Fruit fly (Drosophila melanogaster) whole organism, embryonic: Measurements from ENCODE around the gene CG34454.

ENCODE experiments used
- ATbp ChIP-seq: fragments of 200-800 bp; sonication (Bioruptor generic); optimal IDR thresholded peaks from 2 replicates; lab custom pipeline; 2017; ENCODE audit warnings: missing biosample characterization, mild to moderate bottlenecking, missing genetic modification characterization, missing genetic modification reagents
- CG13775 ChIP-seq: fragments of 200-800 bp; sonication (Bioruptor generic); optimal IDR thresholded peaks from 3 replicates; lab custom pipeline; 2017; ENCODE audit warnings: missing biosample characterization, mild to moderate bottlenecking, missing genetic modification characterization
- CG14710 ChIP-seq: fragments of 200-800 bp; sonication (Bioruptor generic); optimal IDR thresholded peaks from 3 replicates; lab custom pipeline; 2019; ENCODE audit warnings: missing biosample characterization, mild to moderate bottlenecking, missing genetic modification characterization, moderate library complexity
- CG14965 ChIP-seq: fragments of 200-800 bp; sonication (Bioruptor generic); optimal IDR thresholded peaks from 2 replicates; lab custom pipeline; 2016; ENCODE audit warnings: missing biosample characterization, missing genetic modification characterization, borderline replicate concordance
- CG2116 ChIP-seq: fragments of 200-800 bp; sonication (Bioruptor generic); optimal IDR thresholded peaks from 3 replicates; lab custom pipeline; 2018; ENCODE audit warnings: missing biosample characterization, mild to moderate bottlenecking, missing genetic modification characterization
- CG30403 ChIP-seq: fragments of 200-800 bp; sonication (Bioruptor generic); optimal IDR thresholded peaks from 3 replicates; lab custom pipeline; 2016; ENCODE audit warnings: missing biosample characterization, missing genetic modification characterization
- CG3065 ChIP-seq: fragments of 200-800 bp; sonication (Bioruptor generic); optimal IDR thresholded peaks from 2 replicates; lab custom pipeline; 2016; ENCODE audit warnings: missing biosample characterization, missing genetic modification characterization
- CG34224 ChIP-seq: fragments of 200-800 bp; sonication (Bioruptor generic); IDR thresholded peaks from 3 replicates; pipeline ENCODE4 v1.3.6; 2022; ENCODE audit warnings: missing biosample characterization, missing genetic modification characterization; ENCODE audit not compliant: partially characterized antibody
- CG34376 ChIP-seq: fragments of 200-800 bp; sonication (Bioruptor generic); optimal IDR thresholded peaks from 2 replicates; lab custom pipeline; 2018; ENCODE audit warnings: missing biosample characterization, mild to moderate bottlenecking, missing genetic modification characterization
- CG3838 ChIP-seq: fragments of 200-800 bp; sonication (Bioruptor generic); optimal IDR thresholded peaks from 3 replicates; lab custom pipeline; 2016; ENCODE audit warnings: missing biosample characterization, missing genetic modification characterization
- CG3995 ChIP-seq: fragments of 200-800 bp; sonication (Bioruptor generic); optimal IDR thresholded peaks from 3 replicates; lab custom pipeline; 2016; ENCODE audit warnings: missing biosample characterization, missing genetic modification characterization
- CG6683 ChIP-seq: fragments of 200-800 bp; sonication (Bioruptor generic); optimal IDR thresholded peaks from 2 replicates; lab custom pipeline; 2017; ENCODE audit warnings: missing biosample characterization, mild to moderate bottlenecking, missing genetic modification characterization, missing genetic modification reagents
- CG6765 ChIP-seq: fragments of 200-800 bp; sonication (Bioruptor generic); optimal IDR thresholded peaks from 3 replicates; lab custom pipeline; 2017; ENCODE audit warnings: missing biosample characterization, mild to moderate bottlenecking, missing genetic modification characterization
- CG7357 ChIP-seq: fragments of 200-800 bp; sonication (Bioruptor generic); IDR thresholded peaks from 3 replicates; pipeline ENCODE4 v1.3.6; 2022; ENCODE audit warnings: missing biosample characterization, missing genetic modification characterization
- CG7963 ChIP-seq: fragments of 200-800 bp; sonication (Bioruptor generic); IDR thresholded peaks from 3 replicates; pipeline ENCODE4 v1.3.6; 2022; ENCODE audit warnings: missing biosample characterization, missing genetic modification characterization; ENCODE audit not compliant: partially characterized antibody
- CG8281 ChIP-seq: fragments of 200-800 bp; sonication (Bioruptor generic); optimal IDR thresholded peaks from 2 replicates; lab custom pipeline; 2018; ENCODE audit warnings: missing biosample characterization, mild to moderate bottlenecking, missing genetic modification characterization, moderate library complexity
- Dip3 ChIP-seq: fragments of 200-800 bp; sonication (Bioruptor generic); optimal IDR thresholded peaks from 3 replicates; lab custom pipeline; 2016; ENCODE audit warnings: missing biosample characterization, missing genetic modification characterization
- Dll ChIP-seq: fragments of 200-800 bp; sonication (Bioruptor generic); IDR thresholded peaks from 4 replicates; pipeline ENCODE4 v1.3.6; 2022; ENCODE audit warnings: missing biosample characterization, missing genetic modification characterization; ENCODE audit not compliant: partially characterized antibody
- H15 ChIP-seq: fragments of 200-800 bp; sonication (Bioruptor generic); IDR thresholded peaks from 3 replicates; pipeline ENCODE4 v1.3.6; 2022; ENCODE audit warnings: missing biosample characterization, missing genetic modification characterization
- Hr51 ChIP-seq, 2 experiments: fragments of 200-800 bp; sonication (Bioruptor generic); optimal IDR thresholded peaks; 2 replicates in 1 of 2; 3 replicates in 1 of 2; lab custom pipeline; 2016 to 2018; ENCODE audit warnings: missing biosample characterization in 2 of 2, missing genetic modification characterization in 2 of 2, mild to moderate bottlenecking in 1 of 2, moderate library complexity in 1 of 2
- MBD-R2 ChIP-seq: fragments of 200-800 bp; sonication (Bioruptor generic); IDR thresholded peaks from 2 replicates; pipeline ENCODE4 v1.3.6; 2022; ENCODE audit warnings: missing biosample characterization, missing genetic modification characterization
- Med ChIP-seq: fragments of 200-800 bp; sonication (Bioruptor generic); peaks from one replicate; lab custom pipeline; 2016; ENCODE audit warnings: missing biosample characterization, missing genetic modification characterization, mild to moderate bottlenecking, inconsistent platforms, moderate library complexity
- Sin3A ChIP-seq: fragments of >200 bp; optimal IDR thresholded peaks from 2 replicates; lab custom pipeline; 2018
- Tbp ChIP-seq: fragments of >200 bp; optimal IDR thresholded peaks from 2 replicates; lab custom pipeline; 2018; ENCODE audit warnings: missing biosample characterization, missing genetic modification characterization
- Xrp1 ChIP-seq: fragments of 200-800 bp; sonication (Bioruptor generic); IDR thresholded peaks from 2 replicates; pipeline ENCODE4 v1.3.6; 2022; ENCODE audit warnings: missing biosample characterization, missing genetic modification characterization
- ab ChIP-seq: fragments of 200-800 bp; sonication (Bioruptor generic); optimal IDR thresholded peaks from 2 replicates; lab custom pipeline; 2016; ENCODE audit warnings: missing biosample characterization, missing genetic modification characterization
- amos ChIP-seq: fragments of 200-800 bp; sonication (Bioruptor generic); IDR thresholded peaks from 2 replicates; pipeline ENCODE4 v1.3.6; 2022; ENCODE audit warnings: missing biosample characterization, missing genetic modification characterization; ENCODE audit not compliant: partially characterized antibody
- caup ChIP-seq: fragments of 200-800 bp; sonication (Bioruptor generic); optimal IDR thresholded peaks from 3 replicates; lab custom pipeline; 2017; ENCODE audit warnings: missing biosample characterization, mild to moderate bottlenecking, missing genetic modification characterization, moderate library complexity; ENCODE audit not compliant: severe bottlenecking
- esg ChIP-seq: fragments of 200-800 bp; sonication (Bioruptor generic); conservative IDR thresholded peaks from 2 replicates; pipeline ENCODE4 v1.3.6; 2022; ENCODE audit warnings: missing biosample characterization, missing genetic modification characterization
- exex ChIP-seq: fragments of 200-800 bp; sonication (Bioruptor generic); optimal IDR thresholded peaks from 4 replicates; lab custom pipeline; 2018; ENCODE audit warnings: missing biosample characterization, mild to moderate bottlenecking, missing genetic modification characterization, moderate library complexity
- gcm ChIP-seq: fragments of 200-800 bp; sonication (Bioruptor generic); optimal IDR thresholded peaks from 2 replicates; lab custom pipeline; 2019; ENCODE audit warnings: missing biosample characterization, mild to moderate bottlenecking, missing genetic modification characterization, moderate library complexity
- gt ChIP-seq: fragments of 200-800 bp; sonication (Bioruptor generic); IDR thresholded peaks from 2 replicates; pipeline ENCODE4 v1.3.6; 2022; ENCODE audit warnings: missing biosample characterization, missing genetic modification characterization
- lov ChIP-seq, 2 experiments: fragments of 200-800 bp in 1 of 2; fragments of >200 bp in 1 of 2; sonication (Bioruptor generic) in 1 of 2; IDR thresholded peaks in 1 of 2; optimal IDR thresholded peaks in 1 of 2; 2 replicates in 1 of 2; 3 replicates in 1 of 2; pipeline versions ENCODE4 v1.3.6 to Lab custom; 2017 to 2022; ENCODE audit warnings: missing biosample characterization in 1 of 2, missing genetic modification characterization in 1 of 2
- nau ChIP-seq: fragments of 200-800 bp; sonication (Bioruptor generic); optimal IDR thresholded peaks from 3 replicates; lab custom pipeline; 2017; ENCODE audit warnings: missing biosample characterization, mild to moderate bottlenecking, missing genetic modification characterization, missing genetic modification reagents
- pan ChIP-seq, 4 experiments: fragments of >200 bp in 3 of 4; fragments of 200-800 bp in 1 of 4; sonication (Bioruptor generic) in 1 of 4; optimal IDR thresholded peaks in 3 of 4; IDR thresholded peaks in 1 of 4; 2 replicates each; pipeline versions ENCODE4 v1.3.6 to Lab custom; 2017 to 2022; ENCODE audit warnings: missing biosample characterization in 2 of 4, missing genetic modification characterization in 2 of 4, mixed read lengths in 1 of 4
- phol ChIP-seq: fragments of 200-800 bp; sonication (Bioruptor generic); optimal IDR thresholded peaks from 3 replicates; lab custom pipeline; 2018; ENCODE audit warnings: missing biosample characterization, mild to moderate bottlenecking, missing genetic modification characterization, moderate library complexity
- salm ChIP-seq: fragments of 200-800 bp; sonication (Bioruptor generic); optimal IDR thresholded peaks from 2 replicates; lab custom pipeline; 2018; ENCODE audit warnings: missing biosample characterization, mild to moderate bottlenecking, missing genetic modification characterization
- sug ChIP-seq: fragments of 200-800 bp; optimal IDR thresholded peaks from 2 replicates; lab custom pipeline; 2019; ENCODE audit warnings: missing biosample characterization, mild to moderate bottlenecking, missing genetic modification characterization, moderate library complexity
- tll ChIP-seq, 2 experiments: fragments of 200-800 bp in 1 of 2; fragments of >200 bp in 1 of 2; sonication (Bioruptor generic) in 1 of 2; optimal IDR thresholded peaks; 2 replicates each; lab custom pipeline; 2017 to 2019; ENCODE audit warnings: missing biosample characterization in 2 of 2, missing genetic modification characterization in 2 of 2, mild to moderate bottlenecking in 1 of 2, moderate library complexity in 1 of 2
- vvl ChIP-seq: fragments of 200-800 bp; sonication (Bioruptor generic); IDR thresholded peaks from 2 replicates; pipeline ENCODE4 v1.3.6; 2022; ENCODE audit warnings: missing biosample characterization, missing genetic modification characterization
- zen ChIP-seq: fragments of 200-800 bp; sonication (Bioruptor generic); optimal IDR thresholded peaks from 3 replicates; lab custom pipeline; 2018; ENCODE audit warnings: missing biosample characterization, mild to moderate bottlenecking, missing genetic modification characterization, moderate library complexity

CG34454 gene

DNA sequence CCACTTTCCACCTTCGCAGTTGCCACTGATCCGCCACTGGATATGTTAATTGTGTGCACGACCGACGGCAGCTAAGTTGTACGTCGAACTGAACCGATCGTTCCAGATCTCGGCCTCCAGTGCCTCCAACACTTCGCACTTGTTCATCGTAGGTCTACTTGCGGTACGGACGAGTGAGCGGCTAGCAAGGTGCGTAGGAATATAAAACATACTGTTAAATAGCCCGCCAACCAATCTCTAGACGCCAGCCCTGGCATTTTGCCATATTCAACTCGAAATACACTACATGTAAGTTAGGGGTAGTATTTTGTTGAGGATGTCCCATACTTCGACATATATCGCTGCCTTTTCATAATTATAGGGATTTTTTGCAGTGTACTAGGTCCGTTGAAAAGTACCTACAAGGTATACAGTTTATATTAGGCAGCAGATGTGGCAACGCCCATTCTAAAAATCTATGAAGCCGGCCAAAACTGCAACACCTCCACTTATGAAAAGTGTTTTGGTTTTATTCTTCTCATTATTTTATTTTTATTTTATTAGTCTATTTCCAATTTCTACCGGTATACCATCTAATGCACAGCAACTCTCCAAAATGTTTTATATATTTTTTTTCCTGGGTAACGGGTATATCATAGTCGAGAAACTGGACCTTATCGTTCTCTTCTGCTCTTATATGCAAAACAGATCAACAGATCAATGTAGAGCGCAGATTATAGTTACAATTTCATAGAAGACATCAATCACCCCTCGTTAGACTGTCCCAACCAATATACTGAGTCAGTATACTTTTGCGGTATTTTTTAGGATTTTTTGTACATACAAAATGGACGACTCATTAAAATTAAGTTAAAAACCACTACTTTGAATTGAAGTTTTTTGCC, 8.9 kb downstream of the CG34454 start, which contains the start of the genes pyx and CG33229 (continued):
- TF ChIP-seq sug (tag; lab: Kevin White, UChicago) (peak; percentile 92), Tbp (GFP tag; lab: Kevin White, UChicago) (no peak), Dip3 (GFP tag; lab: Kevin White, UChicago) (peak; percentile 87)

dm6 chr3L:217480-218118, 14.6 kb downstream of the CG34454 start, which contains the start of gene CG13877:
TSS of gene CG13877 (plus strand) at chr3L:218068.
- TF ChIP-seq ATbp (GFP tag; lab: Kevin White, UChicago) (no peak), CG34376 (GFP tag; lab: Kevin White, UChicago) (peak; percentile 11), sug (tag; lab: Kevin White, UChicago) (peak; percentile 79), CG7357 (no peak), Med (GFP tag; lab: Kevin White, UChicago) (peak; percentile 6)

DNA sequence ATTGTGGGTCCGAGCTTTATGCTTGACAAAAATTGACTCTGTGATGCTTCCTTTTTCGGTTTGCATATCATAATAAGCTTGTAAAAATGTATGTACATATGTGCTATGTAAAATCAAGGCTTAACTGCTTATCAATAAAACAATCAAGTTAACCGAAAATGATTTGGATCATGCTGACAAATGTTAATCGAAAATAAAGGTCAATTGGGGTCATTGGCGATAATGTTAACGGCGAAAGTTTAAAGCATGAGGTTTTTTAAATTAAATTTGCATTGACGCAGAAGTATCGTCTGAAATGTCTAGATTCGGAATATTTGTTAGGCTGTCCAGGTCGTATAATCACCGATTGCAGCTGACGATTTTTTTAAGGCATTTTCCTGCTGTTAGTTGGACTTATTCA, 15.8 kb downstream of the CG34454 start, which contains the start of gene Kaz1-ORFB:
Kaz1-ORFB (plus strand) TSS at position 301 of the 400 bp plus-strand sequence.
- no peak for TF ChIP-seq pan (optimal IDR thresholded peaks at IDR 0.05; lab: Kevin White, UChicago)
- no peak for TF ChIP-seq pan (GFP tag; optimal IDR thresholded peaks at IDR 0.05 in 1 of 2, IDR thresholded peaks at IDR 0.05 in 1 of 2)
- TF ChIP-seq CG7963 (GFP tag; lab: Robert Waterston, UW) = no peak
- no peak for TF ChIP-seq caup (GFP tag; lab: Kevin White, UChicago)
- TF ChIP-seq lov (optimal IDR thresholded peaks at IDR 0.05; lab: Kevin White, UChicago) = no peak
- no peak for TF ChIP-seq lov (GFP tag; IDR thresholded peaks at IDR 0.05; lab: Robert Waterston, UW)
- TF ChIP-seq Xrp1 (GFP tag; lab: Robert Waterston, UW) = no peak
- TF ChIP-seq CG14965 (GFP tag; lab: Kevin White, UChicago) = no peak
- TF ChIP-seq CG3838 (GFP tag; lab: Kevin White, UChicago) = no peak
- TF ChIP-seq exex (tag; lab: Kevin White, UChicago) = no peak
- no peak for TF ChIP-seq tll (GFP tag; optimal IDR thresholded peaks at IDR 0.05; lab: Kevin White, UChicago)
- no peak for TF ChIP-seq CG8281 (tag; lab: Kevin White, UChicago)
- TF ChIP-seq nau (GFP tag; lab: Kevin White, UChicago) = no peak
- no peak for TF ChIP-seq H15 (GFP tag; lab: Robert Waterston, UW)
- TF ChIP-seq esg = no peak
- no peak for TF ChIP-seq ab (GFP tag; lab: Kevin White, UChicago)
- TF ChIP-seq gcm (GFP tag; lab: Kevin White, UChicago) = no peak
- no peak for TF ChIP-seq CG6765 (GFP tag; lab: Kevin White, UChicago)
- TF ChIP-seq Hr51 (GFP tag; optimal IDR thresholded peaks at IDR 0.05; lab: Kevin White, UChicago) = no peak
- no peak for TF ChIP-seq vvl
- no peak for TF ChIP-seq zen (tag; lab: Kevin White, UChicago)

DNA sequence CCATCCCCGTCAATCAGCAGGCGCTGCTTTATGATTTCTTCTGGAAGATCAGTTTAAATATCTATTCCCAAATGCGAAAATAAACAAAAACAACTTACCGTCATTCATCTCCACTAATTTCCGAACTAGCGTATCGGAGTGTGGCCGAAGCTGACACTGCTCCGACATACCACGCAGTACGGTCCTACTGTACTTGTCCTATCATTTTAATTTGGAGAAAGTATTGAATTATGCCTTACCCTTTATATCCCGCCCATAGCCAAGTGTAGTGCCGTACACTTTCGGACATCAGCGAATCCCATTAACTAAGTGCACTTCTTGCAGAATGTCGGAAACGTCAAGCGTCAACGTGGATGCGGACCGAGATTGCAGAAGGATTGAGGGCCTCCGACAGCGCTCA, 19.6 kb downstream of the CG34454 start, which contains the start of the genes thoc7 and Dis3l2:
thoc7 (minus strand) TSS at position 168 of the 400 bp plus-strand sequence.
Dis3l2 (plus strand) TSS at position 190 of the 400 bp plus-strand sequence.
- TF ChIP-seq MBD-R2 (peak; percentile 80), salm (tag; lab: Kevin White, UChicago) (no peak), CG13775 (no peak), CG14710 (tag; lab: Kevin White, UChicago) (peak; percentile 16), CG30403 (GFP tag; lab: Kevin White, UChicago) (no peak), CG6683 (no peak), CG34224 (GFP tag; lab: Robert Waterston, UW) (peak; percentile 39; the same call in 1 of the 3 replicates), Sin3A (peak; percentile 40), CG3995 (no peak), CG3065 (GFP tag; lab: Kevin White, UChicago) (no peak), phol (peak; percentile 10), amos (GFP tag; lab: Robert Waterston, UW) (peak; percentile 29; the same call in 1 of the 2 replicates), gt (GFP tag; lab: Robert Waterston, UW) (no peak), CG2116 (GFP tag; lab: Kevin White, UChicago) (peak; percentile 10), Dll (peak; percentile 20; the same call in 1 of the 4 replicates)
